Worm (Caenorhabditis elegans): Measurements from ENCODE around the gene B0238.12.

DNA sequence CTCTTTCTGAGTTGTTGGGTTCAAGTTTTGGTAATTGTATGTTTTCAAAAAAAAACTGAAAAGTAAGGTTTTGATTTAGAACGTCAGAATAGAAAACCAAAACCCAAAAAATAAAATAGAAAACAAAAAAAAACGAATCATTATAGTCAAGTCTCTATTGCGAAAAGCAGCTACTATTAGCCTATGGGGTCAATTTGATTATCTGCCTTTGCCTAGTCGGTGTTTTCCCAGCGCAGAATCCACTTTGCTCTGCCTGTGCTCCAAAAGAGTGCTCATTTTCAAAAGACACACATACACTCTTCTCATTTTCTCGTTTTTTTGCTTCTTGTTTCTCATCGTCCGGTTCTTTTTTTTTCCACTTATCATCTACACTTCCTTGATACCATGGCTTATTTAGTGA is 23.0 kb downstream of the B0238.12 start:
- TF ChIP-seq ZK546.5 (tag; optimal IDR thresholded peaks at IDR 0.05) (no peak), nhr-6 (tag; optimal IDR thresholded peaks at IDR 0.05) (no peak), nhr-237 (tag; optimal IDR thresholded peaks at IDR 0.05) (no peak), F37D6.2 (tag; optimal IDR thresholded peaks at IDR 0.05) (no peak), nhr-11 (tag; optimal IDR thresholded peaks at IDR 0.05) (no peak), lsy-2 (tag; optimal IDR thresholded peaks at IDR 0.05) (no peak), egl-27 (tag; optimal IDR thresholded peaks at IDR 0.05) (no peak), hmg-1.1 (GFP tag; IDR thresholded peaks at IDR 0.05) (no peak)
